Fruit fly (Drosophila melanogaster): Measurements from ENCODE around the gene CG14377.
A peak's percentile ranks its signal among the peaks of the same experiment; 100 is the strongest.

Gene CG14377

DNA sequence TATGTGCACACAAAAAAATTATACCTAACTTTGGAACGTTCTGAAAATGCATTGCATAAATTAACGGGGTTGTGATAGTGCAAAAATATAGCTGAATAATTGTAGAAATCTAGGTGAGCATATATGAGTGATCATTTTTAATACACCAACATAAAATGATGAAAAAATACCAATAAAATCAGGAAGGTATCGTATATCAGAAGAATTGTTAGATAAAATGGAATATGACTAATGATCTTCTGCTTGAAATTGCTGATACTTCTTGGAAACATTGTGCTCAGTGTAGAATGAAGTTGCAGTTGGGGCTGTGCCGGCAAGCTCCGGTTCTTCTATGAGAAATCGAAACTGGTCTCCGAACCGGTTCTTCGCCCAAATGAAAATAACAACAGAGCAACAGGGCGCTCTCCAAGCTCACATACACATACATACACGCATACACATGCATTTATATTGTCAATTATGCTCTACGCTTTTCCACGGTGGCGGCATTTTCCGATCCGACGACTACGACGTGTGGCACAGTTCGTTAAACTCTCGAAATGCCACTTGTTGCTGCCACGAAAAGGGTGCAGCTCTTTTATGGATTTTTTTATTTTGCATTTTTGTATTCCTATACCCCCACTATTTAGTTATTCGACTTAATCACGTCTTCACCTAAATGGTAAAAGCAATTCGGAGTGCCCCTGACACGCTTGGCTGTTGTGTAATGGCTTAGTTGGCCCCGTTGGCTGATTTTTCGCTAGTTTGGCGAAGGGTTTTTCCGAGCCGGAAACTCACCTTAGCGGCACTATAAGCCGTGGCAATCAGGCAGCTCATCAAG lies 3.5 kb downstream of the CG14377 start (continued):
- peak; percentile 48 for TF ChIP-seq corto (GFP tag; optimal IDR thresholded peaks at IDR 0.05)
- peak; percentile 88 for TF ChIP-seq Dek (tag; optimal IDR thresholded peaks at IDR 0.05)
- no peak for TF ChIP-seq bbx (GFP tag; IDR thresholded peaks at IDR 0.05; ENCODE audit: partially characterized antibody)
- TF ChIP-seq CG3847 (GFP tag; IDR thresholded peaks at IDR 0.05): peak; percentile 78
- TF ChIP-seq CTCF (GFP tag; optimal IDR thresholded peaks at IDR 0.05): peak; percentile 43
- TF ChIP-seq CG3407 (GFP tag; optimal IDR thresholded peaks at IDR 0.05): peak; percentile 75
- peak; percentile 85 for TF ChIP-seq CG2199 (GFP tag; IDR thresholded peaks at IDR 0.05)
- peak; percentile 90 for TF ChIP-seq CG16863 (GFP tag; optimal IDR thresholded peaks at IDR 0.05)
- peak; percentile 88 for TF ChIP-seq ara (GFP tag; IDR thresholded peaks at IDR 0.05)
- TF ChIP-seq Trl (optimal IDR thresholded peaks at IDR 0.05): peak; percentile 25 to 26
- TF ChIP-seq Trl (GFP tag; optimal IDR thresholded peaks at IDR 0.05): peak; percentile 88
- TF ChIP-seq Gsc (GFP tag; IDR thresholded peaks at IDR 0.05): peak; percentile 49
- no peak; the same call in 1 of the 2 replicates for TF ChIP-seq sna (GFP tag; IDR thresholded peaks at IDR 0.05; ENCODE audit: partially characterized antibody)
- TF ChIP-seq NC2β (GFP tag; optimal IDR thresholded peaks at IDR 0.05): peak; percentile 77
- TF ChIP-seq Spps (tag; optimal IDR thresholded peaks at IDR 0.05): peak; percentile 78
- TF ChIP-seq sr (GFP tag; IDR thresholded peaks at IDR 0.05): no peak
- peak; percentile 88 for TF ChIP-seq fd96Cb (tag; optimal IDR thresholded peaks at IDR 0.05)
- TF ChIP-seq dysf (GFP tag; IDR thresholded peaks at IDR 0.05): peak; percentile 93
- peak; percentile 80 for TF ChIP-seq sob (GFP tag; IDR thresholded peaks at IDR 0.05)
- TF ChIP-seq trh (GFP tag; optimal IDR thresholded peaks at IDR 0.05): peak; percentile 77
- no peak for TF ChIP-seq CG7745 (tag; optimal IDR thresholded peaks at IDR 0.05)
- no peak for TF ChIP-seq BEAF-32 (GFP tag; optimal IDR thresholded peaks at IDR 0.05)
- TF ChIP-seq amos (GFP tag; IDR thresholded peaks at IDR 0.05; ENCODE audit: partially characterized antibody): no peak
- peak; percentile 29 for TF ChIP-seq Sry-δ (GFP tag; optimal IDR thresholded peaks at IDR 0.05)
- TF ChIP-seq CG13624 (GFP tag; optimal IDR thresholded peaks at IDR 0.05): peak; percentile 88
- TF ChIP-seq otp (GFP tag; IDR thresholded peaks at IDR 0.05): peak; percentile 72
- TF ChIP-seq eyg (GFP tag; optimal IDR thresholded peaks at IDR 0.05): peak; percentile 76
- peak; percentile 60; the same call in 1 of the 2 replicates for TF ChIP-seq Oaz (GFP tag; IDR thresholded peaks at IDR 0.05)
- peak; percentile 66 for TF ChIP-seq CG4282 (GFP tag; optimal IDR thresholded peaks at IDR 0.05)
- no peak for TF ChIP-seq prd (optimal IDR thresholded peaks at IDR 0.05)
- peak; percentile 89 for TF ChIP-seq prd (GFP tag; IDR thresholded peaks at IDR 0.05)
- TF ChIP-seq CG14014 (GFP tag; IDR thresholded peaks at IDR 0.05): peak; percentile 74; the same call in 1 of the 2 replicates
- TF ChIP-seq CG2889 (GFP tag; IDR thresholded peaks at IDR 0.05): peak; percentile 40; the same call in 1 of the 3 replicates
- peak; percentile 53 for TF ChIP-seq onecut (GFP tag; IDR thresholded peaks at IDR 0.05)
- peak; percentile 88 for TF ChIP-seq CG15696 (tag; optimal IDR thresholded peaks at IDR 0.05)
- TF ChIP-seq pfk (GFP tag; optimal IDR thresholded peaks at IDR 0.05): no peak
- TF ChIP-seq CG11696 (GFP tag; IDR thresholded peaks at IDR 0.05): peak; percentile 62; the same call in 1 of the 2 replicates
- peak; percentile 78 for TF ChIP-seq CG10366 (GFP tag; IDR thresholded peaks at IDR 0.05)
- TF ChIP-seq CG11085 (GFP tag; IDR thresholded peaks at IDR 0.05): no peak
- 0 out of 2 replicates have a peak, but pooled peaks have one; percentile 14 for TF ChIP-seq Nf-YA (GFP tag; IDR thresholded peaks at IDR 0.05)
- TF ChIP-seq usp (GFP tag; optimal IDR thresholded peaks at IDR 0.05): no peak
- TF ChIP-seq Dad (GFP tag; optimal IDR thresholded peaks at IDR 0.05): peak; percentile 84
- peak; percentile 67; the same call in 1 of the 3 replicates for TF ChIP-seq Mrtf (GFP tag; IDR thresholded peaks at IDR 0.05)
- TF ChIP-seq CG1792 (GFP tag; optimal IDR thresholded peaks at IDR 0.05): peak; percentile 79
- peak; percentile 61; the same call in 3 of the 4 replicates for TF ChIP-seq Gug (GFP tag; IDR thresholded peaks at IDR 0.05)
- peak; percentile 65; the same call in 1 of the 2 replicates for TF ChIP-seq dan (GFP tag; IDR thresholded peaks at IDR 0.05)
- TF ChIP-seq PHDP (tag; optimal IDR thresholded peaks at IDR 0.05): peak; percentile 91
- TF ChIP-seq ind (GFP tag; optimal IDR thresholded peaks at IDR 0.05): peak; percentile 86
- 0 out of 2 replicates have a peak, but pooled peaks have one; percentile 45 for TF ChIP-seq Adf1 (GFP tag; IDR thresholded peaks at IDR 0.05)
- TF ChIP-seq Hey (tag; optimal IDR thresholded peaks at IDR 0.05): peak; percentile 19
- peak; percentile 63; the same call in 1 of the 2 replicates for TF ChIP-seq CG16779 (GFP tag; IDR thresholded peaks at IDR 0.05)
